Fruit fly (Drosophila melanogaster) whole organism, prepupa: ENCODE results near the gene Osi15.

Experiments used
- CG11902 ChIP-seq: fragments of 200-800 bp; sonication (Bioruptor generic); optimal IDR thresholded peaks from 3 replicates; lab custom pipeline; 2016; ENCODE audit warnings: missing biosample characterization, missing genetic modification characterization
- CG6854 ChIP-seq: fragments of 200-800 bp; sonication (Bioruptor generic); optimal IDR thresholded peaks from 2 replicates; lab custom pipeline; 2017; ENCODE audit warnings: missing biosample characterization, mild to moderate bottlenecking, missing genetic modification characterization
- Hr4 ChIP-seq: fragments of 200-800 bp; sonication (Bioruptor generic); optimal IDR thresholded peaks from 3 replicates; lab custom pipeline; 2016; ENCODE audit warnings: missing biosample characterization, missing genetic modification characterization
- OdsH ChIP-seq: fragments of 200-800 bp; sonication (Bioruptor generic); optimal IDR thresholded peaks from 3 replicates; lab custom pipeline; 2016; ENCODE audit warnings: missing biosample characterization, missing genetic modification characterization

dm6 chr3R:6269986-6270385 is 31.6 kb upstream of the Osi15 start:
- TF ChIP-seq Hr4 (GFP tag; lab: Kevin White, UChicago): no peak
- no peak for TF ChIP-seq CG11902
- no peak for TF ChIP-seq CG6854 (GFP tag; lab: Kevin White, UChicago)
- no peak for TF ChIP-seq OdsH (GFP tag; lab: Kevin White, UChicago)
